Worm (Caenorhabditis elegans): Measurements from ENCODE around the gene inx-18.

The inx-18 gene

DNA sequence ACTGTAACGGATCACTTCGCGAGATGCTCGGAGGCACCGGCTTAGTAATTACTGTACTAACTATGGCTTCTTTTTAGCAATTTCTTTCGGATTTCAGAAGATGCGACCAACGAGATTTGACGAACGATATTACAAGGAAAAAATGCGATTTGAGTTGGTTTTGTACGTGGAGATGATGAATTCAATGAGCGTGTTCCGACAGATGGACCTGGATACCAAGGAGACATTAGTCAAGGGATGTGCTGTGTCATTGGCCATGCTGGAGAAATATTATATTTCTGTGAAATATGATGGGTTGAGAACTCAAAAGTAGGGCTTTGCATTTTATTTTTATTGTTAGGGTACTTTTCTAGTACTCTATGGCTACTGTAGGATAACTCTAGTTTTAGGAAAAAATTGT, 24.4 kb downstream of the inx-18 start:
- TF ChIP-seq nhr-71 (tag; optimal IDR thresholded peaks at IDR 0.05) (no peak), grh-1 (GFP tag; IDR thresholded peaks at IDR 0.05) (no peak), tbx-2 (tag; optimal IDR thresholded peaks at IDR 0.05) (no peak), blmp-1 (tag; optimal IDR thresholded peaks at IDR 0.05) (no peak), nhr-47 (tag; optimal IDR thresholded peaks at IDR 0.05) (no peak), nhr-28 (tag; optimal IDR thresholded peaks at IDR 0.05) (no peak), nhr-11 (tag; optimal IDR thresholded peaks at IDR 0.05) (no peak), aha-1 (tag; optimal IDR thresholded peaks at IDR 0.05) (no peak)

DNA sequence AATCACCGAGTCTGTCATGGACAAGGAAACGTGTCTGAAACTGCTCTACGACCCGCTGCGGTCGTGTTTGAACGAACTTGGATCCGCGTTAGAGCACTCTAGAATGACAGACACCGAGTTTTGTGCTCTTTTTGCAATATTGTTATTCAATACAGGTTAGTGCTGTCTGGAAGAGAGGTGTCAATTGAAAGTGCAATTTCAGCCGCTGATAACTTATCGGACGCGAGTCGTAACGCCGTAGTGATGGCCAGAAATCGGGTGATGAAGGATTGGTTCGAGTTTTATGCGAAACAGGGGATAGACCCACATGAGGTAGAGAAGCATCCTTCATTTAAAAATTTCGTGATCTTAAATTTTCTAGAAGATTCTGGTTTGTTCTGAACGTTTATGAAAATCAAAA, 25.7 kb downstream of the inx-18 start:
- TF ChIP-seq nhr-85 (tag): peak; percentile 29
- no peak for TF ChIP-seq dsc-1 (tag; optimal IDR thresholded peaks at IDR 0.05)

DNA sequence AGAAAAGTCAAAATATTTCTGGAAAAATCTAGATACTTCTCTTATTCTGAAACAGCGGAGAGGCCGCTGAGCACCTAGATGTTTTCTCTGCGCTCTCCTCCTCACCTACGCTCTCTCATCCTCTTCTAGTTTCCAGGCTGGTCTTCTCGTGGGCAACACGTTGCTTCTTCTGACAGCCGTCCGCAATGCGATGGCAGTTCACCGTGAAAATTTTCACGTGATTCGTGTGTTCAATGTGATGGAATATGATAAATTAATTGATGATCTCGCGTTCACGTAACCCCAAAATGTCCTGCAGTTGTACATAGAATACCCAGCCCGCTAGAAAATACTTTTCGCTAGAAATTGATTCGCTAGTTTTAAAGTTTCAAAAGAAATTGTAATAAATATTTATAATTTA, 27.4 kb downstream of the inx-18 start:
- no peak for TF ChIP-seq ces-1 (GFP tag; optimal IDR thresholded peaks at IDR 0.05)

DNA sequence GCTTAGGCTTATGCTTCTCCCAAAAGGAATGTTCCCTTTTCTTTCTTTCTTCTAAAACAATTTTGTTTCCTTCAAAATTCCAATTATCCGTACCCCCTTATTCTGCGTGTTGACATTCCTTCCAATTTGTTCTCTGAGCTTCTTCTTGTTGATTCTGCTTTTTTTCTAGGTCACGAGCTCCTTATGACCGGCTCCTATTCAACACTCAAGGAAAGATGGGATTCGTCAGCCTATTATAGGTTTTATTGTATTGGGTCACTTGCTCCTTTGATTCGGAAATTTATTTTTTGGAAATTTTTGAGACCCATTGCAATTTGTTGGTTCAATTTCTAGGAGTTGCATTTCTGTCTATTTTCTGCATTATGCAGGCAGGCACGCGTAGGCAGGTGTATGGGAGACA, 33.0 kb downstream of the inx-18 start:
- TF ChIP-seq unc-62 (GFP tag; optimal IDR thresholded peaks at IDR 0.05) (no peak), dsc-1 (tag; optimal IDR thresholded peaks at IDR 0.05) (peak; percentile 33), pax-3 (tag; optimal IDR thresholded peaks at IDR 0.05) (peak; percentile 59), isw-1 (GFP tag; IDR thresholded peaks at IDR 0.05) (no peak), lin-14 (GFP tag; optimal IDR thresholded peaks at IDR 0.05) (peak; percentile 18)

DNA sequence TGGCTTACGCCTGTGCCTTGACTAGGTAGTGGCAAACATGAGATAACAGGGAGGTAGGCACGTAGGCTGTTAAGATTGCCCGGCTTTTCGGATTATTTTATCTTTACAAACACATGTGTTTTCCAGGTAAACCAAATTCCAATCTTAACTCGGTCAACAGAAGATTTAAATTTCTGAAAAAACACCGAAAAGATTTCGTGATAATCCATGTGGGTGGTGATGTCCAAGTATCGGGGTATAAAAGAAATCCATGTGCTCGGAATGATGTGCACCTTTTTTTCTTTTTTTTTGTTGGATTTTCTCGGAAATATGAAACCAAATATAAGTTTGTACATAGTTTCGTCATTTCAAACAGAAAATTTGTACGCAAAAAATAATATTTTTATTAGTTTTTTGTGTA, 37.3 kb downstream of the inx-18 start:
- TF ChIP-seq isw-1 (GFP tag; IDR thresholded peaks at IDR 0.05) (no peak), dsc-1 (tag; optimal IDR thresholded peaks at IDR 0.05) (peak; percentile 87), elt-2 (tag; optimal IDR thresholded peaks at IDR 0.05) (no peak), nhr-47 (tag; optimal IDR thresholded peaks at IDR 0.05) (peak; percentile 28), nhr-71 (tag; optimal IDR thresholded peaks at IDR 0.05) (peak; percentile 29), fkh-10 (GFP tag; optimal IDR thresholded peaks at IDR 0.05) (no peak), pax-3 (tag; optimal IDR thresholded peaks at IDR 0.05) (peak; percentile 27), sox-4 (tag; optimal IDR thresholded peaks at IDR 0.05) (peak; percentile 62)

DNA sequence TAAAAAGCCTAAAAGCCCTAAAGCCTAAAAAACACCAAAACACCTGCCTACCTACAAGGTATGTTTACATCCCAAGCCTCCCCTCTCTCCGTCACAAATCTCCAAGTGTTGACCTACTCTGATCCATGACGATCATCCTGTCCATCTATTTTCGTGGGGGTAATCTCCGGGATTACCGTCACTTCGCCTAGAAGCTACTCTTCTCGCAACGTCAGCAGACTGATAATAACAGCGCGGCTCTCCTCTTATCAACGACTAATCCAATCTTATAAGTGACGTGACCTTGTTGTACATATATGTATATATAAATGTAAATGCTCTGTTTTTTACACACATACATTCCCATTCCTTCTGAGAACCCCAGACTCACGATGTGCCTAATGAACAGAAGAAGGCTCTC, 42.2 kb downstream of the inx-18 start:
- TF ChIP-seq fkh-8 (tag; optimal IDR thresholded peaks at IDR 0.05) (peak; percentile 59), isw-1 (GFP tag; IDR thresholded peaks at IDR 0.05) (no peak), lin-14 (GFP tag; optimal IDR thresholded peaks at IDR 0.05) (no peak), nhr-47 (tag; optimal IDR thresholded peaks at IDR 0.05) (peak; percentile 18), dsc-1 (tag; optimal IDR thresholded peaks at IDR 0.05) (peak; percentile 78), sptf-1 (tag; optimal IDR thresholded peaks at IDR 0.05) (no peak), pax-3 (tag; optimal IDR thresholded peaks at IDR 0.05) (peak; percentile 39)

DNA sequence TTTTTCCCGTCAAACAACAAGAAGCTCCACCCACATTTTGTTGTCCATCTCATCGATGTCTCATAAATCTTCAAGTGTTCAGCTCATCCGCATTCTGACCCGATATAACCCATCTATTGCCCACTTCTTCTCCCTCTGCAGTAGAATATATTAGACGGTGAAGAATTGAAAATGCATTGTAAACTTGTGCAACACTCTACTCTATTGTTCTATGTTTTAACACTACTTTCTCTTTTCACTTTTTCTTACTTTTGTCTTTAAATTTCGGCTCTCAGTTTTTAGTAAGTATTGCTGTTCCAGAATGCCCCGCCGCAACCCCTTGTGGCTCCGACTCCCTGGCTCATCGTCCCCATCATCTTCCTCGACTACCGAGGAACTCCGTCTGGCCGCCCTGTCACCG, 43.2 kb downstream of the inx-18 start, which contains the start of gene K11H12.9:
TSS of gene K11H12.9 (plus strand) at position 301 of the 400 bp plus-strand sequence.
- TF ChIP-seq efl-1 (optimal IDR thresholded peaks at IDR 0.05): no peak
- TF ChIP-seq efl-1 (GFP tag; optimal IDR thresholded peaks at IDR 0.05 in 1 of 2): peak in 1 of 2 experiments; percentile 41
- TF ChIP-seq fkh-4 (tag; optimal IDR thresholded peaks at IDR 0.05; ENCODE audit: borderline replicate concordance): no peak
- TF ChIP-seq ceh-82 (tag; optimal IDR thresholded peaks at IDR 0.05): no peak
- no peak for TF ChIP-seq lir-3 (tag; optimal IDR thresholded peaks at IDR 0.05; ENCODE audit: poor library complexity)
- TF ChIP-seq xbp-1 (tag; optimal IDR thresholded peaks at IDR 0.05): no peak
- no peak for TF ChIP-seq swsn-7 (tag; optimal IDR thresholded peaks at IDR 0.05)
- no peak for TF ChIP-seq skn-1 (tag; optimal IDR thresholded peaks at IDR 0.05)
